Worm (Caenorhabditis elegans) whole organism, young adult: ENCODE data around the gene C01G10.4.

Source experiments
- dpl-1 ChIP-seq: fragments of 150-350 bp; optimal IDR thresholded peaks from 2 replicates; lab custom pipeline; 2014; ENCODE audit warnings: missing biosample characterization, missing genetic modification reagents, missing genetic modification characterization
- lsy-27 ChIP-seq: sonication (generic microtip); optimal IDR thresholded peaks from 2 replicates; lab custom pipeline; 2017; ENCODE audit warnings: missing genetic modification characterization, mild to moderate bottlenecking, missing compliant biosample characterization, antibody characterized with exemption, missing genotype, borderline replicate concordance; ENCODE audit not compliant: insufficient read depth
- nfya-1 ChIP-seq: sonication (generic microtip); optimal IDR thresholded peaks from 2 replicates; lab custom pipeline; 2017; ENCODE audit warnings: antibody characterized with exemption, missing compliant biosample characterization, missing genetic modification characterization, borderline replicate concordance; ENCODE audit not compliant: insufficient read depth
- pha-4 ChIP-seq: fragments of 150-350 bp; sonication (generic microtip); optimal IDR thresholded peaks from 2 replicates; lab custom pipeline; 2014; ENCODE audit warnings: missing biosample characterization, missing genetic modification reagents, missing genetic modification characterization

- TF ChIP-seq pha-4 (no peak), dpl-1 (GFP tag; lab: Kevin White, UChicago) (no peak), lsy-27 (no peak), nfya-1 (no peak)
Measured at ce11 chrV:15083659-15084058, 5.9 kb upstream of the C01G10.4 start.
